Worm (Caenorhabditis elegans): ENCODE data around the gene lite-1.

- no peak for TF ChIP-seq tbp1 (GFP tag; optimal IDR thresholded peaks at IDR 0.05)
- TF ChIP-seq dox-1 (GFP tag; IDR thresholded peaks at IDR 0.05), result no peak
- no peak for TF ChIP-seq rec-8 (tag; optimal IDR thresholded peaks at IDR 0.05)
- no peak for TF ChIP-seq Y67H2A.10 (GFP tag; conservative IDR thresholded peaks at IDR 0.05)
- no peak for TF ChIP-seq mxl-1 (tag; optimal IDR thresholded peaks at IDR 0.05)
- no peak for TF ChIP-seq B0336.3 (GFP tag; IDR thresholded peaks at IDR 0.05)
- no peak for TF ChIP-seq zim-3 (tag; optimal IDR thresholded peaks at IDR 0.05)
- no peak for TF ChIP-seq repo-1 (tag; optimal IDR thresholded peaks at IDR 0.05)
- no peak for TF ChIP-seq ztf-18 (tag; optimal IDR thresholded peaks at IDR 0.05)
- no peak for TF ChIP-seq pha-4 (tag; optimal IDR thresholded peaks at IDR 0.05)
These were observed 24.3 kb downstream of the lite-1 start, which contains the start of gene mtp-18 for ce11 chrX:6206305-6206704.

Measured in whole organism, young adult.